Comparison of ENCODE assay signal across 1 fruit fly cellular context in genomic region chrX:7690683-7691082, dm6.
TF ChIP-seq lines count a peak whose summit lies in the region.

No protein-coding gene starts in this region.

TF ChIP-seq in whole organism, embryonic, 481 proteins besides CTCF, POLR2A, EP300 and RAD21 (continued from another document):
- no peak for TF ChIP-seq bbx (GFP tag; IDR thresholded peaks at IDR 0.05; lab: Robert Waterston, UW; ENCODE audit: partially characterized antibody)
- TF ChIP-seq Atf6 (GFP tag; IDR thresholded peaks at IDR 0.05; lab: Robert Waterston, UW), result peak; percentile 87
- peak; percentile 29; the same call in 1 of the 3 replicates for TF ChIP-seq row (GFP tag; IDR thresholded peaks at IDR 0.05; lab: Robert Waterston, UW)
- TF ChIP-seq CG3838 (GFP tag; optimal IDR thresholded peaks at IDR 0.05; lab: Kevin White, UChicago), result peak; percentile 14
- no peak for TF ChIP-seq Neu2 (GFP tag; optimal IDR thresholded peaks at IDR 0.05; lab: Kevin White, UChicago; ENCODE audit: borderline replicate concordance)
- TF ChIP-seq CG10565 (GFP tag; optimal IDR thresholded peaks at IDR 0.05; lab: Kevin White, UChicago), result no peak
- TF ChIP-seq Ssrp (tag; optimal IDR thresholded peaks at IDR 0.05; lab: Kevin White, UChicago), result no peak
- TF ChIP-seq bsh (GFP tag; optimal IDR thresholded peaks at IDR 0.05; lab: Kevin White, UChicago), result peak in 1 of 2 experiments; percentile 55
- peak; percentile 39 for TF ChIP-seq CG10209 (GFP tag; optimal IDR thresholded peaks at IDR 0.05; lab: Kevin White, UChicago)
- TF ChIP-seq Mad (GFP tag; optimal IDR thresholded peaks at IDR 0.05; lab: Kevin White, UChicago), result no peak
- TF ChIP-seq CG4424 (GFP tag; optimal IDR thresholded peaks at IDR 0.05; lab: Kevin White, UChicago), result no peak
- TF ChIP-seq so (GFP tag; IDR thresholded peaks at IDR 0.05; lab: Robert Waterston, UW), result no peak
- peak in 1 of 2 experiments; percentile 81 for TF ChIP-seq Pdp1 (GFP tag; optimal IDR thresholded peaks at IDR 0.05; lab: Kevin White, UChicago)
- no peak for TF ChIP-seq scrt (GFP tag; optimal IDR thresholded peaks at IDR 0.05; lab: Kevin White, UChicago)
- TF ChIP-seq CG3726 (GFP tag; IDR thresholded peaks at IDR 0.05; lab: Robert Waterston, UW), result peak; percentile 39; the same call in 1 of the 3 replicates
- TF ChIP-seq Fer3 (tag; optimal IDR thresholded peaks at IDR 0.05; lab: Kevin White, UChicago), result peak; percentile 52
- TF ChIP-seq onecut (GFP tag; IDR thresholded peaks at IDR 0.05; lab: Robert Waterston, UW), result peak; percentile 64; the same call in 1 of the 2 replicates
- peak; percentile 47 for TF ChIP-seq bab2 (GFP tag; optimal IDR thresholded peaks at IDR 0.05; lab: Kevin White, UChicago)
- TF ChIP-seq gsb (GFP tag; IDR thresholded peaks at IDR 0.05; lab: Robert Waterston, UW), result 0 out of 2 replicates have a peak, but pooled peaks have one; percentile 9
- no peak for TF ChIP-seq knrl (GFP tag; IDR thresholded peaks at IDR 0.05; lab: Robert Waterston, UW; ENCODE audit: partially characterized antibody)
- TF ChIP-seq fd64A (GFP tag; optimal IDR thresholded peaks at IDR 0.05; lab: Kevin White, UChicago), result peak; percentile 79
- TF ChIP-seq CG7839 (tag; optimal IDR thresholded peaks at IDR 0.05; lab: Kevin White, UChicago), result no peak
- TF ChIP-seq Dbx (GFP tag; IDR thresholded peaks at IDR 0.05; lab: Robert Waterston, UW), result peak; percentile 56; the same call in 1 of the 3 replicates
- TF ChIP-seq eve (GFP tag; optimal IDR thresholded peaks at IDR 0.05; lab: Kevin White, UChicago), result no peak
- peak; percentile 40 for TF ChIP-seq D19A (tag; optimal IDR thresholded peaks at IDR 0.05; lab: Kevin White, UChicago)
- no peak for TF ChIP-seq CG4730 (GFP tag; IDR thresholded peaks at IDR 0.05; lab: Robert Waterston, UW)
- peak; percentile 61; the same call in 1 of the 3 replicates for TF ChIP-seq ci (GFP tag; IDR thresholded peaks at IDR 0.05; lab: Robert Waterston, UW)
- 0 out of 2 replicates have a peak, but pooled peaks have one; percentile 17 for TF ChIP-seq sim (GFP tag; IDR thresholded peaks at IDR 0.05; lab: Robert Waterston, UW)
- peak; percentile 22 for TF ChIP-seq Sox100B (GFP tag; optimal IDR thresholded peaks at IDR 0.05; lab: Kevin White, UChicago)
- TF ChIP-seq CG11723 (GFP tag; optimal IDR thresholded peaks at IDR 0.05; lab: Kevin White, UChicago), result peak; percentile 30
- no peak for TF ChIP-seq dati (GFP tag; IDR thresholded peaks at IDR 0.05; lab: Robert Waterston, UW)
- no peak for TF ChIP-seq Bdp1 (GFP tag; optimal IDR thresholded peaks at IDR 0.05; lab: Kevin White, UChicago)
- no peak for TF ChIP-seq twi (tag; optimal IDR thresholded peaks at IDR 0.05; lab: Kevin White, UChicago)
- TF ChIP-seq ken (GFP tag; IDR thresholded peaks at IDR 0.05; lab: Robert Waterston, UW), result no peak
- peak; percentile 62 for TF ChIP-seq Vsx1 (GFP tag; optimal IDR thresholded peaks at IDR 0.05; lab: Kevin White, UChicago)
- peak; percentile 64 for TF ChIP-seq CG17359 (tag; optimal IDR thresholded peaks at IDR 0.05; lab: Kevin White, UChicago)
- peak; percentile 84 for TF ChIP-seq BtbVII (GFP tag; optimal IDR thresholded peaks at IDR 0.05; lab: Kevin White, UChicago)
- no peak for TF ChIP-seq mam (GFP tag; optimal IDR thresholded peaks at IDR 0.05; lab: Kevin White, UChicago)
- no peak for TF ChIP-seq ab (GFP tag; optimal IDR thresholded peaks at IDR 0.05; lab: Kevin White, UChicago)
- TF ChIP-seq Taf1 (GFP tag; IDR thresholded peaks at IDR 0.05; lab: Robert Waterston, UW), result no peak
- peak; percentile 6 for TF ChIP-seq CG12744 (GFP tag; optimal IDR thresholded peaks at IDR 0.05; lab: Kevin White, UChicago)
- TF ChIP-seq rib (GFP tag; IDR thresholded peaks at IDR 0.05; lab: Robert Waterston, UW), result no peak
- no peak for TF ChIP-seq zen (tag; optimal IDR thresholded peaks at IDR 0.05; lab: Kevin White, UChicago)
- TF ChIP-seq unc-4 (GFP tag; IDR thresholded peaks at IDR 0.05; lab: Robert Waterston, UW; ENCODE audit: partially characterized antibody), result no peak
- no peak for TF ChIP-seq CG6175 (GFP tag; IDR thresholded peaks at IDR 0.05; lab: Robert Waterston, UW)
- TF ChIP-seq cato (GFP tag; optimal IDR thresholded peaks at IDR 0.05; lab: Kevin White, UChicago; ENCODE audit: borderline replicate concordance), result no peak
- TF ChIP-seq Xbp1 (GFP tag; optimal IDR thresholded peaks at IDR 0.05; lab: Kevin White, UChicago), result no peak
- no peak for TF ChIP-seq CG30403 (GFP tag; optimal IDR thresholded peaks at IDR 0.05; lab: Kevin White, UChicago)
- no peak for TF ChIP-seq dimm (GFP tag; IDR thresholded peaks at IDR 0.05; lab: Robert Waterston, UW)
- TF ChIP-seq CG5180 (GFP tag; optimal IDR thresholded peaks at IDR 0.05; lab: Kevin White, UChicago), result peak; percentile 73
- TF ChIP-seq croc (GFP tag; conservative IDR thresholded peaks at IDR 0.05; lab: Robert Waterston, UW), result no peak
- peak; percentile 23 for TF ChIP-seq CG12236 (GFP tag; optimal IDR thresholded peaks at IDR 0.05; lab: Kevin White, UChicago)
- peak; percentile 79 for TF ChIP-seq CG12071 (GFP tag; optimal IDR thresholded peaks at IDR 0.05; lab: Kevin White, UChicago)
- TF ChIP-seq CG30020 (tag; optimal IDR thresholded peaks at IDR 0.05; lab: Kevin White, UChicago), result no peak
- peak; percentile 48 for TF ChIP-seq CG4707 (GFP tag; optimal IDR thresholded peaks at IDR 0.05; lab: Kevin White, UChicago)
- TF ChIP-seq tgo (GFP tag; IDR thresholded peaks at IDR 0.05; lab: Robert Waterston, UW), result peak; percentile 16; the same call in 1 of the 3 replicates
- no peak for TF ChIP-seq pita (GFP tag; optimal IDR thresholded peaks at IDR 0.05; lab: Kevin White, UChicago)
- no peak for TF ChIP-seq Hr78 (GFP tag; optimal IDR thresholded peaks at IDR 0.05; lab: Kevin White, UChicago)
- no peak for TF ChIP-seq ewg (GFP tag; optimal IDR thresholded peaks at IDR 0.05; lab: Kevin White, UChicago)
- no peak for TF ChIP-seq ro (GFP tag; IDR thresholded peaks at IDR 0.05; lab: Robert Waterston, UW)
- TF ChIP-seq Spps (tag; optimal IDR thresholded peaks at IDR 0.05; lab: Kevin White, UChicago), result no peak
- no peak for TF ChIP-seq CG10959 (GFP tag; IDR thresholded peaks at IDR 0.05; lab: Robert Waterston, UW)
- no peak for TF ChIP-seq psq (GFP tag; optimal IDR thresholded peaks at IDR 0.05; lab: Kevin White, UChicago)
- no peak for TF ChIP-seq CG7963 (GFP tag; IDR thresholded peaks at IDR 0.05; lab: Robert Waterston, UW; ENCODE audit: partially characterized antibody)
- no peak for TF ChIP-seq h (optimal IDR thresholded peaks at IDR 0.05; lab: Kevin White, UChicago)
- TF ChIP-seq slbo (GFP tag; IDR thresholded peaks at IDR 0.05; lab: Robert Waterston, UW), result peak; percentile 26; the same call in 1 of the 2 replicates
- TF ChIP-seq CG12219 (GFP tag; optimal IDR thresholded peaks at IDR 0.05; lab: Kevin White, UChicago), result peak; percentile 54
